Worm (Caenorhabditis elegans): ENCODE data around the gene sqrd-1.

DNA sequence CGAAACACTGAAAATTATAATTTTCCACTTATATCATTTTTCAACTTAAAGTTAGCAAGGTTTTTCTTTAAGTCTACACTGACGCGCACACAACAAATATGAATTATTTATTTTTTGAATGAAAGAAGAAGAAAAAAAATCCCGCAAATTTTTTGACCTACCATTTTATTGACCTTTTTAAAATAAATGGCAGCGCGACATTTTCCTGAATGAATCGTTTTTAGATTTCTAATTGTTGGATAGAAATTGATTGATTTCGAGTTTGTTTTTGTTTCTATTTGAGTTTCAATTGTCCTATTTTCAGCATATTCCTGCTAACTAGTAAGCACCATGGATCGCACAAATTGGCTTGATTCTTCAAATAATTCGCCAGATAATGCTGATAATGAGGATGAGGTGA is 26.5 kb upstream of the sqrd-1 start, which contains the start of gene K01G12.3:
- TF ChIP-seq nhr-237 (tag; optimal IDR thresholded peaks at IDR 0.05) (no peak), ceh-83 (GFP tag; optimal IDR thresholded peaks at IDR 0.05) (no peak), blmp-1 (tag; optimal IDR thresholded peaks at IDR 0.05) (no peak), snpc-4 (tag; optimal IDR thresholded peaks at IDR 0.05) (no peak), elt-3 (tag; optimal IDR thresholded peaks at IDR 0.05) (no peak), unc-62 (GFP tag; optimal IDR thresholded peaks at IDR 0.05) (no peak), lin-13 (tag; optimal IDR thresholded peaks at IDR 0.05) (no peak), sptf-1 (tag; optimal IDR thresholded peaks at IDR 0.05) (no peak), bed-3 (GFP tag; optimal IDR thresholded peaks at IDR 0.05) (no peak), mab-5 (tag; optimal IDR thresholded peaks at IDR 0.05) (no peak)
